Fruit fly (Drosophila melanogaster) whole organism, embryonic: ENCODE data around the gene CG1896.

Experiments used
- B-H1 ChIP-seq: fragments of 200-800 bp; sonication (Bioruptor generic); IDR thresholded peaks from 3 replicates; pipeline ENCODE4 v1.3.6; 2022; ENCODE audit warnings: missing biosample characterization, missing genetic modification characterization
- Bgb ChIP-seq: fragments of 200-800 bp; sonication (Bioruptor generic); IDR thresholded peaks from 2 replicates; pipeline ENCODE4 v1.3.6; 2022; ENCODE audit warnings: missing biosample characterization, missing genetic modification characterization; ENCODE audit not compliant: partially characterized antibody
- CG10267 ChIP-seq: fragments of 200-800 bp; sonication (Bioruptor generic); optimal IDR thresholded peaks from 2 replicates; lab custom pipeline; 2018; ENCODE audit warnings: missing biosample characterization, mild to moderate bottlenecking, missing genetic modification characterization, moderate library complexity
- CG12769 ChIP-seq: fragments of 200-800 bp; sonication (Bioruptor generic); optimal IDR thresholded peaks from 2 replicates; lab custom pipeline; 2019; ENCODE audit warnings: missing biosample characterization, mild to moderate bottlenecking, missing genetic modification characterization, moderate library complexity
- CG14710 ChIP-seq: fragments of 200-800 bp; sonication (Bioruptor generic); optimal IDR thresholded peaks from 3 replicates; lab custom pipeline; 2019; ENCODE audit warnings: missing biosample characterization, mild to moderate bottlenecking, missing genetic modification characterization, moderate library complexity
- CG15514 ChIP-seq: fragments of 200-800 bp; sonication (Bioruptor generic); optimal IDR thresholded peaks from 3 replicates; lab custom pipeline; 2017; ENCODE audit warnings: missing biosample characterization, missing genetic modification characterization, mild to moderate bottlenecking, moderate library complexity, missing genetic modification reagents
- CG17186 ChIP-seq: fragments of 200-800 bp; sonication (Bioruptor generic); optimal IDR thresholded peaks from 3 replicates; lab custom pipeline; 2017; ENCODE audit warnings: missing biosample characterization, missing genetic modification reagents, missing genetic modification characterization
- CG18619 ChIP-seq: fragments of 200-800 bp; sonication (Bioruptor generic); optimal IDR thresholded peaks from 3 replicates; lab custom pipeline; 2017; ENCODE audit warnings: missing biosample characterization, mild to moderate bottlenecking, missing genetic modification characterization
- CG2116 ChIP-seq: fragments of 200-800 bp; sonication (Bioruptor generic); optimal IDR thresholded peaks from 3 replicates; lab custom pipeline; 2018; ENCODE audit warnings: missing biosample characterization, mild to moderate bottlenecking, missing genetic modification characterization
- CG30020 ChIP-seq: fragments of 200-800 bp; optimal IDR thresholded peaks from 2 replicates; lab custom pipeline; 2019; ENCODE audit warnings: missing biosample characterization, mild to moderate bottlenecking, missing genetic modification characterization, moderate library complexity
- CG32767 ChIP-seq: fragments of 200-800 bp; sonication (Bioruptor generic); IDR thresholded peaks from 2 replicates; pipeline ENCODE4 v1.3.6; 2022; ENCODE audit warnings: missing biosample characterization, missing genetic modification characterization
- CG33213 ChIP-seq: fragments of 200-800 bp; sonication (Bioruptor generic); optimal IDR thresholded peaks from 3 replicates; lab custom pipeline; 2016; ENCODE audit warnings: missing biosample characterization, missing genetic modification characterization
- CG3995 ChIP-seq: fragments of 200-800 bp; sonication (Bioruptor generic); optimal IDR thresholded peaks from 3 replicates; lab custom pipeline; 2016; ENCODE audit warnings: missing biosample characterization, missing genetic modification characterization
- CG6854 ChIP-seq: fragments of 200-800 bp; sonication (Bioruptor generic); optimal IDR thresholded peaks from 3 replicates; lab custom pipeline; 2017; ENCODE audit warnings: missing biosample characterization, mild to moderate bottlenecking, missing genetic modification characterization
- CG7271 ChIP-seq: fragments of 200-800 bp; sonication (Bioruptor generic); optimal IDR thresholded peaks from 2 replicates; lab custom pipeline; 2018; ENCODE audit warnings: missing biosample characterization, mild to moderate bottlenecking, missing genetic modification characterization, moderate library complexity
- CG8388 ChIP-seq: fragments of 200-800 bp; sonication (Bioruptor generic); optimal IDR thresholded peaks from 2 replicates; lab custom pipeline; 2019; ENCODE audit warnings: missing biosample characterization, mild to moderate bottlenecking, missing genetic modification characterization, moderate library complexity
- CG9797 ChIP-seq: fragments of 200-800 bp; sonication (Bioruptor generic); optimal IDR thresholded peaks from 3 replicates; lab custom pipeline; 2018; ENCODE audit warnings: missing biosample characterization, mild to moderate bottlenecking, missing genetic modification characterization
- Dll ChIP-seq: fragments of 200-800 bp; sonication (Bioruptor generic); IDR thresholded peaks from 4 replicates; pipeline ENCODE4 v1.3.6; 2022; ENCODE audit warnings: missing biosample characterization, missing genetic modification characterization; ENCODE audit not compliant: partially characterized antibody
- E2f2 ChIP-seq: fragments of 200-800 bp; sonication (Bioruptor generic); IDR thresholded peaks from 2 replicates; pipeline ENCODE4 v1.3.6; 2022; ENCODE audit warnings: missing biosample characterization, missing genetic modification characterization
- Ets65A ChIP-seq: fragments of 200-800 bp; sonication (Bioruptor generic); peaks from one replicate; lab custom pipeline; 2016; ENCODE audit warnings: missing biosample characterization, missing genetic modification characterization
- Ets97D ChIP-seq: fragments of 200-800 bp; sonication (Bioruptor generic); optimal IDR thresholded peaks from 3 replicates; lab custom pipeline; 2016; ENCODE audit warnings: missing biosample characterization, missing genetic modification characterization
- HLH54F ChIP-seq: fragments of 200-800 bp; sonication (Bioruptor generic); optimal IDR thresholded peaks from 3 replicates; lab custom pipeline; 2016; ENCODE audit warnings: missing biosample characterization, missing genetic modification characterization
- Med ChIP-seq: fragments of 200-800 bp; sonication (Bioruptor generic); peaks from one replicate; lab custom pipeline; 2016; ENCODE audit warnings: missing biosample characterization, missing genetic modification characterization, mild to moderate bottlenecking, inconsistent platforms, moderate library complexity
- Mrtf ChIP-seq: fragments of 200-800 bp; sonication (Bioruptor generic); IDR thresholded peaks from 3 replicates; pipeline ENCODE4 v1.3.6; 2022; ENCODE audit warnings: missing biosample characterization, missing genetic modification characterization
- Optix ChIP-seq: fragments of 200-800 bp; sonication (Bioruptor generic); IDR thresholded peaks from 3 replicates; pipeline ENCODE4 v1.3.6; 2022; ENCODE audit warnings: missing biosample characterization, missing genetic modification characterization
- Sry-β ChIP-seq: fragments of 200-800 bp; sonication (Bioruptor generic); optimal IDR thresholded peaks from 2 replicates; lab custom pipeline; 2018; ENCODE audit warnings: missing biosample characterization, mild to moderate bottlenecking, missing genetic modification characterization, moderate library complexity
- Taf1 ChIP-seq: fragments of 200-800 bp; sonication (Bioruptor generic); IDR thresholded peaks from 2 replicates; pipeline ENCODE4 v1.3.6; 2022; ENCODE audit warnings: missing biosample characterization, missing genetic modification characterization
- Tbp ChIP-seq: fragments of >200 bp; optimal IDR thresholded peaks from 2 replicates; lab custom pipeline; 2018; ENCODE audit warnings: missing biosample characterization, missing genetic modification characterization
- Vsx1 ChIP-seq: fragments of 200-800 bp; sonication (Bioruptor generic); optimal IDR thresholded peaks from 2 replicates; lab custom pipeline; 2017; ENCODE audit warnings: missing biosample characterization, mild to moderate bottlenecking, missing genetic modification characterization, missing genetic modification reagents
- ash1 ChIP-seq: fragments of 200-800 bp; sonication (Bioruptor generic); optimal IDR thresholded peaks from 2 replicates; lab custom pipeline; 2018; ENCODE audit warnings: missing biosample characterization, mild to moderate bottlenecking, missing genetic modification characterization
- bab2 ChIP-seq: fragments of 200-800 bp; sonication (Bioruptor generic); optimal IDR thresholded peaks from 2 replicates; lab custom pipeline; 2016; ENCODE audit warnings: missing biosample characterization, missing genetic modification characterization
- bigmax ChIP-seq: fragments of 200-800 bp; sonication (Bioruptor generic); optimal IDR thresholded peaks from 2 replicates; lab custom pipeline; 2018; ENCODE audit warnings: missing biosample characterization, mild to moderate bottlenecking, missing genetic modification characterization
- caup ChIP-seq: fragments of 200-800 bp; sonication (Bioruptor generic); optimal IDR thresholded peaks from 3 replicates; lab custom pipeline; 2017; ENCODE audit warnings: missing biosample characterization, mild to moderate bottlenecking, missing genetic modification characterization, moderate library complexity; ENCODE audit not compliant: severe bottlenecking
- chif ChIP-seq, 2 experiments: fragments of 200-800 bp; sonication (Bioruptor generic); optimal IDR thresholded peaks; 3 replicates each; lab custom pipeline; 2016; ENCODE audit warnings: missing biosample characterization in 2 of 2, missing genetic modification characterization in 2 of 2
- chm ChIP-seq: fragments of 200-800 bp; sonication (Bioruptor generic); IDR thresholded peaks from 2 replicates; pipeline ENCODE4 v1.3.6; 2022; ENCODE audit warnings: missing biosample characterization, missing genetic modification characterization
- crp ChIP-seq, 2 experiments: fragments of 200-800 bp; sonication (Bioruptor generic); optimal IDR thresholded peaks; 2 replicates in 1 of 2; 3 replicates in 1 of 2; lab custom pipeline; 2017; ENCODE audit warnings: missing biosample characterization in 2 of 2, missing genetic modification characterization in 2 of 2, mild to moderate bottlenecking in 1 of 2, moderate library complexity in 1 of 2
- dan ChIP-seq: fragments of 200-800 bp; sonication (Bioruptor generic); IDR thresholded peaks from 2 replicates; pipeline ENCODE4 v1.3.6; 2022; ENCODE audit warnings: missing biosample characterization, missing genetic modification characterization
- dimm ChIP-seq: fragments of 200-800 bp; sonication (Bioruptor generic); IDR thresholded peaks from 2 replicates; pipeline ENCODE4 v1.3.6; 2022; ENCODE audit warnings: missing biosample characterization, missing genetic modification characterization
- eve ChIP-seq, 2 experiments: fragments of >200 bp; optimal IDR thresholded peaks; 2 replicates each; lab custom pipeline; 2017; ENCODE audit warnings: missing biosample characterization in 2 of 2, missing genetic modification characterization in 2 of 2
- hbn ChIP-seq: fragments of 200-800 bp; sonication (Bioruptor generic); IDR thresholded peaks from 2 replicates; pipeline ENCODE4 v1.3.6; 2022; ENCODE audit warnings: missing biosample characterization, missing genetic modification characterization; ENCODE audit not compliant: partially characterized antibody
- kah ChIP-seq: fragments of 200-800 bp; sonication (Bioruptor generic); optimal IDR thresholded peaks from 2 replicates; lab custom pipeline; 2018; ENCODE audit warnings: missing biosample characterization, mild to moderate bottlenecking, missing genetic modification characterization
- ken ChIP-seq: fragments of 200-800 bp; sonication (Bioruptor generic); IDR thresholded peaks from 3 replicates; pipeline ENCODE4 v1.3.6; 2022; ENCODE audit warnings: missing biosample characterization, missing genetic modification characterization
- knrl ChIP-seq: fragments of 200-800 bp; sonication (Bioruptor generic); IDR thresholded peaks from 3 replicates; pipeline ENCODE4 v1.3.6; 2022; ENCODE audit warnings: missing biosample characterization, missing genetic modification characterization; ENCODE audit not compliant: partially characterized antibody
- pb ChIP-seq: fragments of 200-800 bp; sonication (Bioruptor generic); optimal IDR thresholded peaks from 3 replicates; lab custom pipeline; 2016; ENCODE audit warnings: missing biosample characterization, missing genetic modification characterization
- psq ChIP-seq: fragments of 200-800 bp; sonication (Bioruptor generic); optimal IDR thresholded peaks from 2 replicates; lab custom pipeline; 2017; ENCODE audit warnings: missing biosample characterization, missing genetic modification characterization
- row ChIP-seq: fragments of 200-800 bp; sonication (Bioruptor generic); IDR thresholded peaks from 3 replicates; pipeline ENCODE4 v1.3.6; 2022; ENCODE audit warnings: missing biosample characterization, missing genetic modification characterization
- seq ChIP-seq: fragments of 200-800 bp; sonication (Bioruptor generic); IDR thresholded peaks from 2 replicates; pipeline ENCODE4 v1.3.6; 2022; ENCODE audit warnings: missing biosample characterization, missing genetic modification characterization
- stwl ChIP-seq: fragments of 200-800 bp; sonication (Bioruptor generic); optimal IDR thresholded peaks from 3 replicates; lab custom pipeline; 2018; ENCODE audit warnings: missing biosample characterization, mild to moderate bottlenecking, missing genetic modification characterization, moderate library complexity
- tll ChIP-seq, 2 experiments: fragments of 200-800 bp in 1 of 2; fragments of >200 bp in 1 of 2; sonication (Bioruptor generic) in 1 of 2; optimal IDR thresholded peaks; 2 replicates each; lab custom pipeline; 2017 to 2019; ENCODE audit warnings: missing biosample characterization in 2 of 2, missing genetic modification characterization in 2 of 2, mild to moderate bottlenecking in 1 of 2, moderate library complexity in 1 of 2
- z ChIP-seq: fragments of 200-800 bp; sonication (Bioruptor generic); IDR thresholded peaks from 3 replicates; pipeline ENCODE4 v1.3.6; 2022; ENCODE audit warnings: missing biosample characterization, missing genetic modification characterization

CG1896 gene

dm6 chr3R:31743279-31743678 lies 803 bp upstream of the CG1896 start, which contains the start of gene Tbca (continued):
- no peak for TF ChIP-seq dan
- no peak for TF ChIP-seq CG32767 (GFP tag; lab: Robert Waterston, UW)
- TF ChIP-seq Dll (GFP tag; lab: Robert Waterston, UW), result peak; percentile 63; the same call in 3 of the 4 replicates
- no peak for TF ChIP-seq dimm
- no peak for TF ChIP-seq Vsx1 (GFP tag; lab: Kevin White, UChicago)
- TF ChIP-seq seq (GFP tag; lab: Robert Waterston, UW), result no peak
- peak; percentile 45 for TF ChIP-seq CG2116 (GFP tag; lab: Kevin White, UChicago)
- no peak for TF ChIP-seq eve (GFP tag; optimal IDR thresholded peaks at IDR 0.05; lab: Kevin White, UChicago)
- no peak for TF ChIP-seq Mrtf (GFP tag; lab: Robert Waterston, UW)
- TF ChIP-seq CG30020 (tag; lab: Kevin White, UChicago), result peak; percentile 16
- peak; percentile 48 for TF ChIP-seq CG8388 (GFP tag; lab: Kevin White, UChicago)
- TF ChIP-seq Med (GFP tag; lab: Kevin White, UChicago), result peak; percentile 41
- TF ChIP-seq Ets65A (GFP tag; lab: Kevin White, UChicago), result no peak
- no peak for TF ChIP-seq kah (GFP tag; lab: Kevin White, UChicago)
- TF ChIP-seq CG17186 (GFP tag; lab: Kevin White, UChicago), result peak; percentile 55
- TF ChIP-seq E2f2 (GFP tag; lab: Robert Waterston, UW), result peak; percentile 98
- no peak for TF ChIP-seq caup (GFP tag; lab: Kevin White, UChicago)
- TF ChIP-seq ash1 (GFP tag; lab: Kevin White, UChicago), result no peak
- TF ChIP-seq CG9797 (GFP tag; lab: Kevin White, UChicago), result peak; percentile 29
- peak; percentile 43 for TF ChIP-seq CG10267
- TF ChIP-seq row, result peak; percentile 19; the same call in 1 of the 3 replicates
- TF ChIP-seq pb (GFP tag; lab: Kevin White, UChicago), result no peak
- TF ChIP-seq CG18619, result no peak
- TF ChIP-seq Bgb, result peak; percentile 61
- peak; percentile 48 for TF ChIP-seq hbn (GFP tag; lab: Robert Waterston, UW)
- TF ChIP-seq Ets97D (GFP tag; lab: Kevin White, UChicago), result peak; percentile 44
- TF ChIP-seq psq (GFP tag; lab: Kevin White, UChicago), result no peak

dm6 chr3R:31745629-31746081 lies 1.6 kb downstream of the CG1896 start, which contains the start of gene awd:
TSS of gene awd (minus strand) at chr3R:31746077.
- TF ChIP-seq CG7271 (tag; lab: Kevin White, UChicago) (no peak), CG2116 (GFP tag; lab: Kevin White, UChicago) (peak; percentile 37), ken (GFP tag; lab: Robert Waterston, UW) (no peak), kah (GFP tag; lab: Kevin White, UChicago) (no peak), chm (no peak), B-H1 (GFP tag; lab: Robert Waterston, UW) (no peak), pb (GFP tag; lab: Kevin White, UChicago) (no peak), z (no peak), knrl (0 out of 3 replicates have a peak, but pooled peaks have one; percentile 18), CG15514 (GFP tag; lab: Kevin White, UChicago) (peak; percentile 85), Med (GFP tag; lab: Kevin White, UChicago) (peak; percentile 61), Optix (GFP tag; lab: Robert Waterston, UW) (no peak), CG12769 (peak; percentile 32), crp (GFP tag; optimal IDR thresholded peaks at IDR 0.05; lab: Kevin White, UChicago) (peak in 1 of 2 experiments; percentile 28), Sry-β (GFP tag; lab: Kevin White, UChicago) (no peak), stwl (tag; lab: Kevin White, UChicago) (peak; percentile 50), HLH54F (no peak), bigmax (GFP tag; lab: Kevin White, UChicago) (peak; percentile 95), Tbp (no peak), Taf1 (GFP tag; lab: Robert Waterston, UW) (no peak), chif (GFP tag; optimal IDR thresholded peaks at IDR 0.05; lab: Kevin White, UChicago) (no peak), tll (GFP tag; optimal IDR thresholded peaks at IDR 0.05; lab: Kevin White, UChicago) (no peak), CG33213 (GFP tag; lab: Kevin White, UChicago) (peak; percentile 5), CG6854 (GFP tag; lab: Kevin White, UChicago) (no peak), CG14710 (tag; lab: Kevin White, UChicago) (peak; percentile 45), CG3995 (GFP tag; lab: Kevin White, UChicago) (peak; percentile 27), bab2 (GFP tag; lab: Kevin White, UChicago) (no peak)
